Worm (Caenorhabditis elegans) whole organism, L2 larva: Measurements from ENCODE around the gene spp-2.

Source experiments
- ZK546.5 ChIP-seq: sonication (generic microtip); optimal IDR thresholded peaks from 2 replicates; lab custom pipeline; 2017; ENCODE audit warnings: missing biosample characterization, missing genetic modification characterization
- mdl-1 ChIP-seq, 2 experiments: fragments of 150-350 bp in 1 of 2; sonication (generic microtip) in 1 of 2; optimal IDR thresholded peaks; 2 replicates each; lab custom pipeline; 2017; ENCODE audit warnings: missing biosample characterization in 2 of 2, missing genetic modification characterization in 2 of 2

DNA sequence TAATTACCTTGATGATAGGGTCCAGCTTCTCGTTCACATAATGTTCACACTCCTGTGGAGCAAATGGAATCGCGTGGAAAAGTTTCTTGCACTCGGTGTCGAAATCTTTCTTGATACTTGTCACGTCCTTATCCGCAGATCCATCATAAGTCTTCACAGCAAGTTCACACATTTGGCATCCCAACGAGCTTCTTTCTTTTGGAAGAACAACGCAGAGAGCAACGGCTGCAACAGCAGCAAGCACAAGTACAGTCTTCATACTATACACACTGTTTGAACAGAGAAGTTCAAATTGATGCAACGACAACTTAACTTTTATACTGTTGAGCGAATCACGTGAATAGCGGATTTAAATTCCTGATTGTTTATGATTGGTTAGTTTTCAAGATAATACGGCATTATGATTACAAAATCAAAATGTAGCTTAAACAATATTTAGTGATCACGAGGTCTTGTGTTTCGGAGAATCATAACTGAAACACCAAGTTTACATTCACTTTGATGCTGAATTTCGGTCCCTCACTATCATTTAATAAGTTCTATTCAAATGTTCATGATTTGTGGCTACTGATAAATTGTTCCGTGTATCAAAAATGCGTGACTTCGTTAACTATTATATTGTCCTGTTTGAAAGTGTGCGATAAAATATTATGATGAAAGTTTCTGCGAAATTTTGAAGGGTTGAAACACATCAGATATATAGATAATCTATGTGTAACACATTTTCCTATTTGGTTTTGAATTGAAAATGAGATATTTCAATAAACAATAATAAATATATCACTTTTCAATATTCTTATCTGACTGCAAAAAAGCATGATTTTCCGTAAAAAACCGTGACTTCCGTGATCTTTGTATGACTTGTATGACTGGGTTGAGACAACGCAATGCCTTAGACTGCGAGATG, at the start of gene spp-2, which contains the start of gene spp-6:
- TF ChIP-seq ZK546.5 (tag; lab: Kevin White, UChicago) = no peak
- TF ChIP-seq mdl-1 (tag; optimal IDR thresholded peaks at IDR 0.05; lab: Kevin White, UChicago) = no peak
